Worm (Caenorhabditis elegans) whole organism, L2 larva: Measurements from ENCODE around the gene rgs-10.

Experiments used
- blmp-1 ChIP-seq: sonication (generic microtip); optimal IDR thresholded peaks from 2 replicates; lab custom pipeline; 2017; ENCODE audit warnings: missing genetic modification characterization, mild to moderate bottlenecking, missing compliant biosample characterization, antibody characterized with exemption, moderate library complexity; ENCODE audit not compliant: insufficient read depth
- lin-39 ChIP-seq: fragments of 150-350 bp; optimal IDR thresholded peaks from 2 replicates; lab custom pipeline; 2014; ENCODE audit warnings: missing biosample characterization, missing genetic modification reagents, missing genetic modification characterization
- nhr-237 ChIP-seq: fragments of 150-350 bp; optimal IDR thresholded peaks from 2 replicates; lab custom pipeline; 2014; ENCODE audit warnings: missing biosample characterization, missing genetic modification characterization
- skn-1 ChIP-seq: sonication (generic microtip); optimal IDR thresholded peaks from 2 replicates; lab custom pipeline; 2017; ENCODE audit warnings: missing biosample characterization, missing genetic modification characterization
- ztf-11 ChIP-seq: sonication (generic microtip); optimal IDR thresholded peaks from 2 replicates; lab custom pipeline; 2017; ENCODE audit warnings: missing biosample characterization, missing genetic modification characterization

ce11 chrX:14916767-14917166 lies 45.8 kb upstream of the rgs-10 start:
- TF ChIP-seq lin-39 (tag; lab: Kevin White, UChicago) = no peak
- TF ChIP-seq ztf-11 (tag; lab: Kevin White, UChicago) = no peak
- no peak for TF ChIP-seq nhr-237
- TF ChIP-seq skn-1 (tag; lab: Kevin White, UChicago) = no peak
- no peak for TF ChIP-seq blmp-1 (tag; lab: Kevin White, UChicago)
